Worm (Caenorhabditis elegans) whole organism, midembryonic: Measurements from ENCODE around the gene ccch-5.

Experiments used
- klf-2 ChIP-seq: fragments of 200-800 bp; sonication (Bioruptor generic); conservative IDR thresholded peaks from 2 replicates; pipeline ENCODE4 v1.3.6; 2022; ENCODE audit warnings: missing genetic modification reagents, missing genetic modification characterization, missing compliant biosample characterization
- ztf-29 ChIP-seq: fragments of 200-800 bp; sonication (Bioruptor generic); IDR thresholded peaks from 2 replicates; pipeline ENCODE4 v1.3.6; 2022; ENCODE audit warnings: missing genetic modification reagents, missing genetic modification characterization, missing compliant biosample characterization

DNA sequence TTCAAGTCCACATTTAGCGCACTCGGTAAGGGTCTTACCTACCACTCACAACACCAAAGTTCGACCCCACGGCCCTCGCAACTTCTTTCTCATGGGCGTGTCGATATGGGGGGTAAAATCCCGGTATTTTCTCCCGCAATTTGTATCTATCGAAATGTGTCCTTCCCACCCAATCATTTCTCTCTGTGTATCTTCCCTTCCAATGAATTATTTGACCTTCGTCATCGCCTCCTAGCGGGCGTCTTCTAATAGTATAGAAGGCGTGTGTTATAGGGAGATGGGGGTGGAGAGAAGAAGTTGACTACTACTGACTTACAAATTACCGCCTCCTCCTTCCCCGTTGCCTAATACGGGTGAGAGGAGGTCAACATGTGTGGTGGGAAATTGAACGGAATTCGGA lies 42.8 kb upstream of the ccch-5 start:
- TF ChIP-seq klf-2 (GFP tag; lab: Robert Waterston, UW) (no peak), ztf-29 (GFP tag; lab: Robert Waterston, UW) (no peak)
